Fruit fly (Drosophila melanogaster) whole organism, embryonic: ENCODE results near the gene CG9133.
A peak's percentile ranks its signal among the peaks of the same experiment; 100 is the strongest.

Experiments used
- Atf3 ChIP-seq: fragments of 200-800 bp; sonication (Bioruptor generic); optimal IDR thresholded peaks from 3 replicates; lab custom pipeline; 2016; ENCODE audit warnings: missing biosample characterization, missing genetic modification characterization
- B-H1 ChIP-seq: fragments of 200-800 bp; sonication (Bioruptor generic); IDR thresholded peaks from 3 replicates; pipeline ENCODE4 v1.3.6; 2022; ENCODE audit warnings: missing biosample characterization, missing genetic modification characterization
- BEAF-32 ChIP-seq: fragments of 200-800 bp; sonication (Bioruptor generic); optimal IDR thresholded peaks from 3 replicates; lab custom pipeline; 2017; ENCODE audit warnings: missing biosample characterization, missing genetic modification characterization, mild to moderate bottlenecking, moderate library complexity, missing genetic modification reagents
- Bdp1 ChIP-seq: fragments of 200-800 bp; sonication (Bioruptor generic); optimal IDR thresholded peaks from 3 replicates; lab custom pipeline; 2016; ENCODE audit warnings: missing biosample characterization, missing genetic modification characterization
- Bteb2 ChIP-seq: fragments of 200-800 bp; sonication (Bioruptor generic); optimal IDR thresholded peaks from 2 replicates; lab custom pipeline; 2016; ENCODE audit warnings: missing biosample characterization, missing genetic modification characterization
- CG10209 ChIP-seq: fragments of 200-800 bp; sonication (Bioruptor generic); optimal IDR thresholded peaks from 3 replicates; lab custom pipeline; 2017; ENCODE audit warnings: missing biosample characterization, mild to moderate bottlenecking, missing genetic modification characterization, missing genetic modification reagents
- CG10267 ChIP-seq: fragments of 200-800 bp; sonication (Bioruptor generic); optimal IDR thresholded peaks from 2 replicates; lab custom pipeline; 2018; ENCODE audit warnings: missing biosample characterization, mild to moderate bottlenecking, missing genetic modification characterization, moderate library complexity
- CG10462 ChIP-seq: fragments of 200-800 bp; sonication (Bioruptor generic); optimal IDR thresholded peaks from 2 replicates; lab custom pipeline; 2016; ENCODE audit warnings: missing biosample characterization, missing genetic modification characterization
- CG11723 ChIP-seq: fragments of 200-800 bp; sonication (Bioruptor generic); optimal IDR thresholded peaks from 2 replicates; lab custom pipeline; 2017; ENCODE audit warnings: missing biosample characterization, mild to moderate bottlenecking, missing genetic modification characterization
- CG12659 ChIP-seq: fragments of 200-800 bp; sonication (Bioruptor generic); optimal IDR thresholded peaks from 3 replicates; lab custom pipeline; 2017; ENCODE audit warnings: mild to moderate bottlenecking, missing biosample characterization, missing genetic modification reagents, missing genetic modification characterization
- CG1647 ChIP-seq: fragments of 200-800 bp; sonication (Bioruptor generic); optimal IDR thresholded peaks from 3 replicates; lab custom pipeline; 2016; ENCODE audit warnings: missing biosample characterization, missing genetic modification characterization
- CG1792 ChIP-seq: fragments of 200-800 bp; sonication (Bioruptor generic); optimal IDR thresholded peaks from 2 replicates; lab custom pipeline; 2016; ENCODE audit warnings: missing biosample characterization, missing genetic modification characterization
- CG2202 ChIP-seq: fragments of 200-800 bp; sonication (Bioruptor generic); optimal IDR thresholded peaks from 2 replicates; lab custom pipeline; 2018; ENCODE audit warnings: missing biosample characterization, mild to moderate bottlenecking, missing genetic modification characterization
- CG30403 ChIP-seq: fragments of 200-800 bp; sonication (Bioruptor generic); optimal IDR thresholded peaks from 3 replicates; lab custom pipeline; 2016; ENCODE audit warnings: missing biosample characterization, missing genetic modification characterization
- CG31224 ChIP-seq: fragments of 200-800 bp; sonication (Bioruptor generic); IDR thresholded peaks from 2 replicates; pipeline ENCODE4 v1.3.6; 2022; ENCODE audit warnings: missing biosample characterization, missing genetic modification characterization
- CG31365 ChIP-seq: fragments of 200-800 bp; sonication (Bioruptor generic); optimal IDR thresholded peaks from 2 replicates; lab custom pipeline; 2018; ENCODE audit warnings: missing biosample characterization, mild to moderate bottlenecking, missing genetic modification characterization
- CG4404 ChIP-seq: fragments of 200-800 bp; sonication (Bioruptor generic); IDR thresholded peaks from 2 replicates; pipeline ENCODE4 v1.3.6; 2022; ENCODE audit warnings: missing biosample characterization, missing genetic modification characterization
- CG7928 ChIP-seq: fragments of 200-800 bp; sonication (Bioruptor generic); optimal IDR thresholded peaks from 2 replicates; lab custom pipeline; 2017; ENCODE audit warnings: missing biosample characterization, mild to moderate bottlenecking, missing genetic modification characterization
- CG8359 ChIP-seq: fragments of 200-800 bp; sonication (Bioruptor generic); optimal IDR thresholded peaks from 2 replicates; lab custom pipeline; 2017; ENCODE audit warnings: missing biosample characterization, mild to moderate bottlenecking, missing genetic modification characterization, borderline replicate concordance
- CHES-1-like ChIP-seq: fragments of 200-800 bp; sonication (Bioruptor generic); optimal IDR thresholded peaks from 2 replicates; lab custom pipeline; 2016; ENCODE audit warnings: missing biosample characterization, missing genetic modification characterization
- D19A ChIP-seq: fragments of 200-800 bp; optimal IDR thresholded peaks from 3 replicates; lab custom pipeline; 2019; ENCODE audit warnings: missing biosample characterization, mild to moderate bottlenecking, missing genetic modification characterization, moderate library complexity
- Dbx ChIP-seq: fragments of 200-800 bp; sonication (Bioruptor generic); IDR thresholded peaks from 3 replicates; pipeline ENCODE4 v1.3.6; 2022; ENCODE audit warnings: missing biosample characterization, missing genetic modification characterization
- Doc3 ChIP-seq: fragments of 200-800 bp; sonication (Bioruptor generic); IDR thresholded peaks from 3 replicates; pipeline ENCODE4 v1.3.6; 2022; ENCODE audit warnings: missing biosample characterization, missing genetic modification characterization; ENCODE audit not compliant: partially characterized antibody
- Dp ChIP-seq: fragments of 200-800 bp; sonication (Bioruptor generic); optimal IDR thresholded peaks from 2 replicates; lab custom pipeline; 2018; ENCODE audit warnings: missing biosample characterization, mild to moderate bottlenecking, missing genetic modification characterization, moderate library complexity
- Fer2 ChIP-seq: fragments of 200-800 bp; sonication (Bioruptor generic); optimal IDR thresholded peaks from 2 replicates; lab custom pipeline; 2018; ENCODE audit warnings: missing biosample characterization, mild to moderate bottlenecking, missing genetic modification characterization, moderate library complexity
- Gug ChIP-seq: fragments of 200-800 bp; sonication (Bioruptor generic); IDR thresholded peaks from 4 replicates; pipeline ENCODE4 v1.3.6; 2022; ENCODE audit warnings: missing biosample characterization, missing genetic modification characterization
- Jarid2 ChIP-seq: fragments of 200-800 bp; sonication (Bioruptor generic); optimal IDR thresholded peaks from 3 replicates; lab custom pipeline; 2017; ENCODE audit warnings: mild to moderate bottlenecking, missing biosample characterization, missing genetic modification reagents, missing genetic modification characterization
- MTF-1 ChIP-seq: fragments of 200-800 bp; sonication (Bioruptor generic); optimal IDR thresholded peaks from 2 replicates; lab custom pipeline; 2018; ENCODE audit warnings: missing biosample characterization, mild to moderate bottlenecking, missing genetic modification characterization, borderline replicate concordance
- Meics ChIP-seq: fragments of 200-800 bp; sonication (Bioruptor generic); optimal IDR thresholded peaks from 2 replicates; lab custom pipeline; 2017; ENCODE audit warnings: missing biosample characterization, mild to moderate bottlenecking, missing genetic modification characterization
- Neu2 ChIP-seq: fragments of 200-800 bp; sonication (Bioruptor generic); optimal IDR thresholded peaks from 3 replicates; lab custom pipeline; 2016; ENCODE audit warnings: missing biosample characterization, missing genetic modification characterization, borderline replicate concordance
- PHDP ChIP-seq: fragments of 200-800 bp; sonication (Bioruptor generic); optimal IDR thresholded peaks from 3 replicates; lab custom pipeline; 2018; ENCODE audit warnings: missing biosample characterization, mild to moderate bottlenecking, missing genetic modification characterization, moderate library complexity
- Ravus ChIP-seq: fragments of 200-800 bp; sonication (Bioruptor generic); IDR thresholded peaks from 2 replicates; pipeline ENCODE4 v1.3.6; 2022; ENCODE audit warnings: missing biosample characterization, missing genetic modification characterization
- ab ChIP-seq: fragments of 200-800 bp; sonication (Bioruptor generic); optimal IDR thresholded peaks from 2 replicates; lab custom pipeline; 2016; ENCODE audit warnings: missing biosample characterization, missing genetic modification characterization
- abd-A ChIP-seq: fragments of 200-800 bp; sonication (Bioruptor generic); optimal IDR thresholded peaks from 3 replicates; lab custom pipeline; 2019; ENCODE audit warnings: missing biosample characterization, mild to moderate bottlenecking, missing genetic modification characterization, moderate library complexity
- aop ChIP-seq: fragments of 200-800 bp; sonication (Bioruptor generic); IDR thresholded peaks from 2 replicates; pipeline ENCODE4 v1.3.6; 2022; ENCODE audit warnings: missing biosample characterization, missing genetic modification characterization
- ap ChIP-seq: fragments of 200-800 bp; sonication (Bioruptor generic); IDR thresholded peaks from 2 replicates; pipeline ENCODE4 v1.3.6; 2022; ENCODE audit warnings: missing biosample characterization, missing genetic modification characterization
- croc ChIP-seq: fragments of 200-800 bp; sonication (Bioruptor generic); conservative IDR thresholded peaks from 3 replicates; pipeline ENCODE4 v1.3.6; 2022; ENCODE audit warnings: missing biosample characterization, missing genetic modification characterization
- eyg ChIP-seq: fragments of 200-800 bp; sonication (Bioruptor generic); optimal IDR thresholded peaks from 3 replicates; lab custom pipeline; 2016; ENCODE audit warnings: missing biosample characterization, missing genetic modification characterization
- her ChIP-seq: fragments of 200-800 bp; sonication (Bioruptor generic); optimal IDR thresholded peaks from 2 replicates; lab custom pipeline; 2016; ENCODE audit warnings: missing biosample characterization, missing genetic modification characterization
- nerfin-2 ChIP-seq: fragments of 200-800 bp; sonication (Bioruptor generic); IDR thresholded peaks from 2 replicates; pipeline ENCODE4 v1.3.6; 2022; ENCODE audit warnings: missing biosample characterization, missing genetic modification characterization; ENCODE audit not compliant: partially characterized antibody
- nom ChIP-seq: fragments of 200-800 bp; sonication (Bioruptor generic); optimal IDR thresholded peaks from 2 replicates; lab custom pipeline; 2017; ENCODE audit warnings: missing biosample characterization, missing genetic modification characterization, mild to moderate bottlenecking, moderate library complexity, missing genetic modification reagents
- prd ChIP-seq, 3 experiments: fragments of >200 bp in 2 of 3; fragments of 200-800 bp in 1 of 3; sonication (Bioruptor generic) in 1 of 3; optimal IDR thresholded peaks in 2 of 3; IDR thresholded peaks in 1 of 3; 2 replicates in 2 of 3; 3 replicates in 1 of 3; pipeline versions ENCODE4 v1.3.6 to Lab custom; 2017 to 2022; ENCODE audit warnings: missing biosample characterization in 1 of 3, missing genetic modification characterization in 1 of 3
- schlank ChIP-seq: fragments of 200-800 bp; sonication (Bioruptor generic); optimal IDR thresholded peaks from 2 replicates; lab custom pipeline; 2018; ENCODE audit warnings: missing biosample characterization, mild to moderate bottlenecking, missing genetic modification characterization
- sd ChIP-seq: fragments of 200-800 bp; sonication (Bioruptor generic); optimal IDR thresholded peaks from 3 replicates; lab custom pipeline; 2018; ENCODE audit warnings: missing biosample characterization, mild to moderate bottlenecking, missing genetic modification characterization, moderate library complexity
- seq ChIP-seq: fragments of 200-800 bp; sonication (Bioruptor generic); IDR thresholded peaks from 2 replicates; pipeline ENCODE4 v1.3.6; 2022; ENCODE audit warnings: missing biosample characterization, missing genetic modification characterization
- sim ChIP-seq: fragments of 200-800 bp; sonication (Bioruptor generic); IDR thresholded peaks from 2 replicates; pipeline ENCODE4 v1.3.6; 2022; ENCODE audit warnings: missing biosample characterization, missing genetic modification characterization
- stwl ChIP-seq: fragments of 200-800 bp; sonication (Bioruptor generic); optimal IDR thresholded peaks from 3 replicates; lab custom pipeline; 2018; ENCODE audit warnings: missing biosample characterization, mild to moderate bottlenecking, missing genetic modification characterization, moderate library complexity
- vfl ChIP-seq: fragments of 200-800 bp; sonication (Bioruptor generic); optimal IDR thresholded peaks from 2 replicates; lab custom pipeline; 2016; ENCODE audit warnings: missing biosample characterization, missing genetic modification characterization
- wek ChIP-seq: fragments of 200-800 bp; sonication (Bioruptor generic); optimal IDR thresholded peaks from 3 replicates; lab custom pipeline; 2018; ENCODE audit warnings: missing biosample characterization, mild to moderate bottlenecking, missing genetic modification characterization, moderate library complexity

CG9133 gene

DNA sequence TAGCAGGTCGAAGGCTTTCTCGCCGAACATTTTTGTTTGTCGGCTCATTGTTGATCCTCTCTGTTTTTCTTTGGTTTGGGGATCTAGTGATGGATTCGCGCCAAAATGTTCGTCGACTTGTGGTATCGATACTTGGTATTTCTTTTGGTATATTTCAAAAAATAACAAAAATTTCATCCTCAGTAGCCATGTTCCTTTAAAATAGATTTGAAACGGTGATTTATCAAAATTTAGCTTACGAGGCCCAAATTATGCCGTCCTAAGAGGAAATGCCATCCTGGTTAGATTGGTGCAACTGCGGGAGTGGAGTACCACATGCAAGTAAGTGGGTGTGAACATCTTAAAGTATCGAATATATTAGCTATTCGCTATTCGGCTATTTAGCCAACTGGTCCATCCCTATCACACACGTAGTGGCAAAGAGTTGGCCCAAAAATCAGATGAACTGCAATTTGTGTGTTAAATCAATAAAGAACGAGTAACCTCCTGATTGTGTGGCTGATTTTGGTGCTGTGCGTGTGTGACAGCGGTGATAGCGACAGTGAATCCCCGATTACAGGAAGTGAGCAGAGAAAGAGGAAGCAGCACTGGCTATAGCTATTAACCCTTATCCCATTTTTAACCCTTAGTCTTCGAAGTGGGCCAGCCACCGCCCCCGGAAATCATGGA, 4.1 kb upstream of the CG9133 start, which contains the start of the genes Psf1 and Sac1 (continued):
- TF ChIP-seq BEAF-32 = peak; percentile 97
- peak; percentile 7 for TF ChIP-seq eyg (GFP tag; lab: Kevin White, UChicago)
- TF ChIP-seq stwl (tag; lab: Kevin White, UChicago) = peak; percentile 42
- no peak for TF ChIP-seq sim
- peak; percentile 91 for TF ChIP-seq Doc3 (GFP tag; lab: Robert Waterston, UW)
- no peak for TF ChIP-seq Dbx (GFP tag; lab: Robert Waterston, UW)
- no peak for TF ChIP-seq Fer2 (tag; lab: Kevin White, UChicago)
- peak; percentile 65 for TF ChIP-seq CG10267 (tag; lab: Kevin White, UChicago)
- TF ChIP-seq CG31224 (GFP tag; lab: Robert Waterston, UW) = no peak
- peak; percentile 10 for TF ChIP-seq CG7928 (GFP tag; lab: Kevin White, UChicago)
- TF ChIP-seq Gug (GFP tag; lab: Robert Waterston, UW) = peak; percentile 29; the same call in 1 of the 4 replicates
- TF ChIP-seq MTF-1 (GFP tag; lab: Kevin White, UChicago) = no peak
- TF ChIP-seq CG10209 (GFP tag; lab: Kevin White, UChicago) = no peak
- TF ChIP-seq Jarid2 (GFP tag; lab: Kevin White, UChicago) = no peak
- TF ChIP-seq croc (GFP tag; lab: Robert Waterston, UW) = no peak
- peak; percentile 31 for TF ChIP-seq Bdp1
- TF ChIP-seq CG31365 (tag; lab: Kevin White, UChicago) = no peak
- no peak for TF ChIP-seq aop
- no peak for TF ChIP-seq D19A (tag; lab: Kevin White, UChicago)
- peak; percentile 74 for TF ChIP-seq nerfin-2 (GFP tag; lab: Robert Waterston, UW)
- peak; percentile 50 for TF ChIP-seq Atf3 (GFP tag; lab: Kevin White, UChicago)
- no peak for TF ChIP-seq B-H1 (GFP tag; lab: Robert Waterston, UW)
- no peak for TF ChIP-seq CG11723
- TF ChIP-seq wek (GFP tag; lab: Kevin White, UChicago) = peak; percentile 32
- TF ChIP-seq CG10462 (GFP tag; lab: Kevin White, UChicago) = no peak
- TF ChIP-seq her (GFP tag; lab: Kevin White, UChicago) = no peak
- no peak for TF ChIP-seq vfl (GFP tag; lab: Kevin White, UChicago)
- TF ChIP-seq prd (optimal IDR thresholded peaks at IDR 0.05; lab: Kevin White, UChicago) = no peak
- peak; percentile 71 for TF ChIP-seq prd (GFP tag; IDR thresholded peaks at IDR 0.05; lab: Robert Waterston, UW)
- peak; percentile 77 for TF ChIP-seq CG12659
- TF ChIP-seq Meics (GFP tag; lab: Kevin White, UChicago) = peak; percentile 23
- peak; percentile 64 for TF ChIP-seq CG30403 (GFP tag; lab: Kevin White, UChicago)
- TF ChIP-seq CG2202 (tag; lab: Kevin White, UChicago) = no peak
- no peak for TF ChIP-seq Ravus (GFP tag; lab: Robert Waterston, UW)
- TF ChIP-seq CG8359 (GFP tag; lab: Kevin White, UChicago) = no peak
- TF ChIP-seq CG1647 = peak; percentile 47
- no peak for TF ChIP-seq sd
- no peak for TF ChIP-seq Neu2
- no peak for TF ChIP-seq ab (GFP tag; lab: Kevin White, UChicago)
- TF ChIP-seq Bteb2 (GFP tag; lab: Kevin White, UChicago) = no peak
- TF ChIP-seq CHES-1-like (GFP tag; lab: Kevin White, UChicago) = peak; percentile 66
- TF ChIP-seq ap (GFP tag; lab: Robert Waterston, UW) = no peak
- peak; percentile 4 for TF ChIP-seq CG1792 (GFP tag; lab: Kevin White, UChicago)
- no peak for TF ChIP-seq Dp (GFP tag; lab: Kevin White, UChicago)
- no peak for TF ChIP-seq PHDP (tag; lab: Kevin White, UChicago)
- TF ChIP-seq CG4404 (GFP tag; lab: Robert Waterston, UW) = no peak; the same call in 1 of the 2 replicates
- TF ChIP-seq abd-A (tag; lab: Kevin White, UChicago) = no peak
- no peak for TF ChIP-seq schlank
- no peak for TF ChIP-seq nom (GFP tag; lab: Kevin White, UChicago)
- no peak for TF ChIP-seq seq
